Worm (Caenorhabditis elegans): ENCODE data around the gene lin-18.

Gene lin-18

ce11 chrX:4010383-4010782 is 52.0 kb downstream of the lin-18 start:
- TF ChIP-seq flt-1 (GFP tag; IDR thresholded peaks at IDR 0.05) (no peak), hmg-4 (GFP tag; optimal IDR thresholded peaks at IDR 0.05) (no peak), sea-1 (GFP tag; conservative IDR thresholded peaks at IDR 0.05) (no peak), ceh-36 (tag; optimal IDR thresholded peaks at IDR 0.05) (no peak), pes-1 (GFP tag; IDR thresholded peaks at IDR 0.05) (no peak)

All from whole organism, early embryonic.